Fruit fly (Drosophila melanogaster) whole organism, embryonic: ENCODE data around the gene EndoGI.
A peak's percentile ranks its signal among the peaks of the same experiment; 100 is the strongest.

ENCODE experiments used
- ATbp ChIP-seq: fragments of 200-800 bp; sonication (Bioruptor generic); optimal IDR thresholded peaks from 2 replicates; lab custom pipeline; 2017; ENCODE audit warnings: missing biosample characterization, mild to moderate bottlenecking, missing genetic modification characterization, missing genetic modification reagents
- Aef1 ChIP-seq: fragments of 200-800 bp; sonication (Bioruptor generic); IDR thresholded peaks from 3 replicates; pipeline ENCODE4 v1.3.6; 2022; ENCODE audit warnings: missing biosample characterization, missing genetic modification characterization
- B-H2 ChIP-seq: fragments of 200-800 bp; sonication (Bioruptor generic); optimal IDR thresholded peaks from 2 replicates; lab custom pipeline; 2018; ENCODE audit warnings: missing biosample characterization, mild to moderate bottlenecking, missing genetic modification characterization
- CG12391 ChIP-seq: fragments of 200-800 bp; sonication (Bioruptor generic); optimal IDR thresholded peaks from 3 replicates; lab custom pipeline; 2018; ENCODE audit warnings: missing biosample characterization, mild to moderate bottlenecking, missing genetic modification characterization, moderate library complexity
- CG14014 ChIP-seq: fragments of 200-800 bp; sonication (Bioruptor generic); IDR thresholded peaks from 2 replicates; pipeline ENCODE4 v1.3.6; 2022; ENCODE audit warnings: missing biosample characterization, missing genetic modification characterization
- CG14667 ChIP-seq: fragments of 200-800 bp; sonication (Bioruptor generic); IDR thresholded peaks from 2 replicates; pipeline ENCODE4 v1.3.6; 2022; ENCODE audit warnings: missing biosample characterization, missing genetic modification characterization
- CG15011 ChIP-seq: fragments of 200-800 bp; sonication (Bioruptor generic); optimal IDR thresholded peaks from 3 replicates; lab custom pipeline; 2018; ENCODE audit warnings: missing biosample characterization, mild to moderate bottlenecking, missing genetic modification characterization
- CG17186 ChIP-seq: fragments of 200-800 bp; sonication (Bioruptor generic); optimal IDR thresholded peaks from 3 replicates; lab custom pipeline; 2017; ENCODE audit warnings: missing biosample characterization, missing genetic modification reagents, missing genetic modification characterization
- CG17568 ChIP-seq: fragments of 200-800 bp; sonication (Bioruptor generic); optimal IDR thresholded peaks from 2 replicates; lab custom pipeline; 2018; ENCODE audit warnings: missing biosample characterization, mild to moderate bottlenecking, missing genetic modification characterization, moderate library complexity
- CG17829 ChIP-seq: fragments of 200-800 bp; optimal IDR thresholded peaks from 2 replicates; lab custom pipeline; 2019; ENCODE audit warnings: missing biosample characterization, mild to moderate bottlenecking, missing genetic modification characterization, moderate library complexity
- CG2116 ChIP-seq: fragments of 200-800 bp; sonication (Bioruptor generic); optimal IDR thresholded peaks from 3 replicates; lab custom pipeline; 2018; ENCODE audit warnings: missing biosample characterization, mild to moderate bottlenecking, missing genetic modification characterization
- CG2199 ChIP-seq: fragments of 200-800 bp; sonication (Bioruptor generic); IDR thresholded peaks from 3 replicates; pipeline ENCODE4 v1.3.6; 2022; ENCODE audit warnings: missing biosample characterization, missing genetic modification characterization
- CG2712 ChIP-seq: fragments of 200-800 bp; optimal IDR thresholded peaks from 3 replicates; lab custom pipeline; 2019; ENCODE audit warnings: missing biosample characterization, mild to moderate bottlenecking, missing genetic modification characterization, moderate library complexity
- CG30403 ChIP-seq: fragments of 200-800 bp; sonication (Bioruptor generic); optimal IDR thresholded peaks from 3 replicates; lab custom pipeline; 2016; ENCODE audit warnings: missing biosample characterization, missing genetic modification characterization
- CG32772 ChIP-seq: fragments of 200-800 bp; sonication (Bioruptor generic); IDR thresholded peaks from 2 replicates; pipeline ENCODE4 v1.3.6; 2022; ENCODE audit warnings: missing biosample characterization, missing genetic modification characterization
- CG6254 ChIP-seq: fragments of 200-800 bp; sonication (Bioruptor generic); optimal IDR thresholded peaks from 3 replicates; lab custom pipeline; 2017; ENCODE audit warnings: mild to moderate bottlenecking, missing biosample characterization, missing genetic modification reagents, missing genetic modification characterization
- CG7556 ChIP-seq: fragments of 200-800 bp; sonication (Bioruptor generic); optimal IDR thresholded peaks from 2 replicates; lab custom pipeline; 2017; ENCODE audit warnings: missing biosample characterization, mild to moderate bottlenecking, missing genetic modification characterization
- CHES-1-like ChIP-seq: fragments of 200-800 bp; sonication (Bioruptor generic); optimal IDR thresholded peaks from 2 replicates; lab custom pipeline; 2016; ENCODE audit warnings: missing biosample characterization, missing genetic modification characterization
- Doc3 ChIP-seq: fragments of 200-800 bp; sonication (Bioruptor generic); IDR thresholded peaks from 3 replicates; pipeline ENCODE4 v1.3.6; 2022; ENCODE audit warnings: missing biosample characterization, missing genetic modification characterization; ENCODE audit not compliant: partially characterized antibody
- Fer3 ChIP-seq: fragments of 200-800 bp; sonication (Bioruptor generic); optimal IDR thresholded peaks from 2 replicates; lab custom pipeline; 2018; ENCODE audit warnings: missing biosample characterization, mild to moderate bottlenecking, missing genetic modification characterization, moderate library complexity
- HmgZ ChIP-seq: fragments of 200-800 bp; sonication (Bioruptor generic); optimal IDR thresholded peaks from 2 replicates; lab custom pipeline; 2018; ENCODE audit warnings: missing biosample characterization, mild to moderate bottlenecking, missing genetic modification characterization
- Med ChIP-seq: fragments of 200-800 bp; sonication (Bioruptor generic); peaks from one replicate; lab custom pipeline; 2016; ENCODE audit warnings: missing biosample characterization, missing genetic modification characterization, mild to moderate bottlenecking, inconsistent platforms, moderate library complexity
- Myb ChIP-seq: fragments of 200-800 bp; sonication (Bioruptor generic); optimal IDR thresholded peaks from 2 replicates; lab custom pipeline; 2016; ENCODE audit warnings: missing biosample characterization, missing genetic modification characterization
- Six4 ChIP-seq: fragments of 200-800 bp; sonication (Bioruptor generic); optimal IDR thresholded peaks from 2 replicates; lab custom pipeline; 2016; ENCODE audit warnings: missing biosample characterization, missing genetic modification characterization
- Trl ChIP-seq, 3 experiments: fragments of >200 bp in 2 of 3; fragments of 200-800 bp in 1 of 3; sonication (Bioruptor generic) in 1 of 3; optimal IDR thresholded peaks; 2 replicates in 1 of 3; 3 replicates in 2 of 3; lab custom pipeline; 2016 to 2017; ENCODE audit warnings: missing biosample characterization in 1 of 3, missing genetic modification characterization in 1 of 3
- Xbp1 ChIP-seq: fragments of 200-800 bp; sonication (Bioruptor generic); optimal IDR thresholded peaks from 3 replicates; lab custom pipeline; 2016; ENCODE audit warnings: missing biosample characterization, mild to moderate bottlenecking, missing genetic modification characterization
- bab2 ChIP-seq: fragments of 200-800 bp; sonication (Bioruptor generic); optimal IDR thresholded peaks from 2 replicates; lab custom pipeline; 2016; ENCODE audit warnings: missing biosample characterization, missing genetic modification characterization
- bcd ChIP-seq: fragments of 200-800 bp; sonication (Bioruptor generic); optimal IDR thresholded peaks from 2 replicates; lab custom pipeline; 2017; ENCODE audit warnings: missing biosample characterization, mild to moderate bottlenecking, missing genetic modification characterization
- crc ChIP-seq: fragments of 200-800 bp; sonication (Bioruptor generic); optimal IDR thresholded peaks from 2 replicates; lab custom pipeline; 2016; ENCODE audit warnings: missing biosample characterization, missing genetic modification characterization
- crol ChIP-seq: fragments of 200-800 bp; sonication (Bioruptor generic); IDR thresholded peaks from 2 replicates; pipeline ENCODE4 v1.3.6; 2022; ENCODE audit warnings: missing biosample characterization, missing genetic modification characterization
- dimm ChIP-seq: fragments of 200-800 bp; sonication (Bioruptor generic); IDR thresholded peaks from 2 replicates; pipeline ENCODE4 v1.3.6; 2022; ENCODE audit warnings: missing biosample characterization, missing genetic modification characterization
- dysf ChIP-seq: fragments of 200-800 bp; sonication (Bioruptor generic); IDR thresholded peaks from 3 replicates; pipeline ENCODE4 v1.3.6; 2022; ENCODE audit warnings: missing biosample characterization, missing genetic modification characterization
- fd102C ChIP-seq: fragments of 200-800 bp; sonication (Bioruptor generic); optimal IDR thresholded peaks from 2 replicates; lab custom pipeline; 2018; ENCODE audit warnings: missing biosample characterization, mild to moderate bottlenecking, missing genetic modification characterization, moderate library complexity
- fu2 ChIP-seq: fragments of 200-800 bp; sonication (Bioruptor generic); optimal IDR thresholded peaks from 2 replicates; lab custom pipeline; 2016; ENCODE audit warnings: missing biosample characterization, missing genetic modification characterization
- grn ChIP-seq: fragments of 200-800 bp; sonication (Bioruptor generic); optimal IDR thresholded peaks from 3 replicates; lab custom pipeline; 2017; ENCODE audit warnings: missing biosample characterization, missing genetic modification characterization
- lbe ChIP-seq: fragments of 200-800 bp; sonication (Bioruptor generic); optimal IDR thresholded peaks from 2 replicates; lab custom pipeline; 2016; ENCODE audit warnings: missing biosample characterization, mild to moderate bottlenecking, missing genetic modification characterization
- nau ChIP-seq: fragments of 200-800 bp; sonication (Bioruptor generic); optimal IDR thresholded peaks from 3 replicates; lab custom pipeline; 2017; ENCODE audit warnings: missing biosample characterization, mild to moderate bottlenecking, missing genetic modification characterization, missing genetic modification reagents
- rib ChIP-seq: fragments of 200-800 bp; sonication (Bioruptor generic); IDR thresholded peaks from 2 replicates; pipeline ENCODE4 v1.3.6; 2022; ENCODE audit warnings: missing biosample characterization, missing genetic modification characterization
- schlank ChIP-seq: fragments of 200-800 bp; sonication (Bioruptor generic); optimal IDR thresholded peaks from 2 replicates; lab custom pipeline; 2018; ENCODE audit warnings: missing biosample characterization, mild to moderate bottlenecking, missing genetic modification characterization
- scrt ChIP-seq: fragments of 200-800 bp; sonication (Bioruptor generic); optimal IDR thresholded peaks from 2 replicates; lab custom pipeline; 2018; ENCODE audit warnings: missing biosample characterization, mild to moderate bottlenecking, missing genetic modification characterization, moderate library complexity
- shn ChIP-seq: fragments of 200-800 bp; sonication (Bioruptor generic); optimal IDR thresholded peaks from 3 replicates; lab custom pipeline; 2016; ENCODE audit warnings: missing biosample characterization, missing genetic modification characterization
- sqz ChIP-seq: fragments of 200-800 bp; sonication (Bioruptor generic); optimal IDR thresholded peaks from 3 replicates; lab custom pipeline; 2018; ENCODE audit warnings: missing biosample characterization, mild to moderate bottlenecking, missing genetic modification characterization
- stwl ChIP-seq: fragments of 200-800 bp; sonication (Bioruptor generic); optimal IDR thresholded peaks from 3 replicates; lab custom pipeline; 2018; ENCODE audit warnings: missing biosample characterization, mild to moderate bottlenecking, missing genetic modification characterization, moderate library complexity
- tgo ChIP-seq: fragments of 200-800 bp; sonication (Bioruptor generic); IDR thresholded peaks from 3 replicates; pipeline ENCODE4 v1.3.6; 2022; ENCODE audit warnings: missing biosample characterization, missing genetic modification characterization
- trem ChIP-seq: fragments of 200-800 bp; optimal IDR thresholded peaks from 3 replicates; lab custom pipeline; 2019; ENCODE audit warnings: missing biosample characterization, mild to moderate bottlenecking, missing genetic modification characterization, moderate library complexity
- trh ChIP-seq: fragments of 200-800 bp; sonication (Bioruptor generic); optimal IDR thresholded peaks from 2 replicates; lab custom pipeline; 2016; ENCODE audit warnings: missing biosample characterization, missing genetic modification characterization

EndoGI gene

DNA sequence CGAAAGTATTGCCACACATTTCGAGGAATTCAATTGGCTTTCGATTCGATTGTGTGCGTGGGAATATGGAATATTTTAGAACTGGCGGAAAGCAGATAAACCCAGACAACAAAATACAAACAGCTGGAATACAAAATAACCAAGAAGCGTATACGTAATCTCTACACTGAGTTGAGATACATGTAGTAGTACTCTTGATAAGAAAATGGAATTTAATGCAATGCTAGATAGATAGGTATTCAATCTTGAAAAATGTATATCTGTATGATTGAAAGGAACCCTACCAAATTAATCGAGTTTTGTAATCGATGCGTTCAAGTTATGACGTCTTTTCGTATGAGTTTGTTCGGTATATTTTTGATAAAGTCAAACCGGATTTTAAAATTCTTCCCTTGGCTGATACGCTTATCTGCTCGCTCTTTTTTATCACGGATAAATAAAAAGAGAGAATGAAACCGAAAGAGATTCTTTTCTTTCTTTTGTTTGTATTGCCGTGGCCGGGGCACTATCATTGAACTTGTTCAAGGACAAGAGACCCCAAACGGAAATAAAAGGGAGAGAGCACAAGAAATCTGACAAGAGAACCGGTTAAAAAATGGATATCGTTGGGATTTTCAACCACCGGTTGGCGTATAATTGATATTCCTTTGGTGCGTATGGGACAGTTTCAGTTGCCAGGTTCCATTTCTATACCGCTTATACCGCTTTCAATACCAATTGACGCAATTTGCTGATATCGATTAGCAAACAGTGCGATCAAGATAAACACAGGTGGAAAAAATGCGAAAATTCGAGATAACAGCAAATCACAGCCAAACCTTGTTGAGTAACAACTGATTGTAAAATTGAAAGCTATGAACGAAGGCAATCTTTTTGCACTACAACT lies 2.0 kb upstream of the EndoGI start (continued):
- TF ChIP-seq Six4 (GFP tag; lab: Kevin White, UChicago) = no peak
- no peak for TF ChIP-seq CG15011 (GFP tag; lab: Kevin White, UChicago)
- no peak for TF ChIP-seq CG6254 (GFP tag; lab: Kevin White, UChicago)
- TF ChIP-seq bcd (GFP tag; lab: Kevin White, UChicago) = no peak
- TF ChIP-seq tgo (GFP tag; lab: Robert Waterston, UW) = no peak
- TF ChIP-seq CG14014 (GFP tag; lab: Robert Waterston, UW) = no peak
- TF ChIP-seq CG14667 (GFP tag; lab: Robert Waterston, UW) = no peak
- no peak for TF ChIP-seq sqz (GFP tag; lab: Kevin White, UChicago)
- no peak for TF ChIP-seq CG17829 (tag; lab: Kevin White, UChicago)
- no peak for TF ChIP-seq Myb (GFP tag; lab: Kevin White, UChicago)
- no peak for TF ChIP-seq CG17186
- no peak for TF ChIP-seq Fer3 (tag; lab: Kevin White, UChicago)
- no peak for TF ChIP-seq crol (GFP tag; lab: Robert Waterston, UW)
- no peak for TF ChIP-seq shn (GFP tag; lab: Kevin White, UChicago)
- no peak for TF ChIP-seq dysf (GFP tag; lab: Robert Waterston, UW)
- no peak for TF ChIP-seq fd102C (GFP tag; lab: Kevin White, UChicago)
- peak; percentile 73; the same call in 1 of the 2 replicates for TF ChIP-seq rib (GFP tag; lab: Robert Waterston, UW)
- no peak for TF ChIP-seq ATbp (GFP tag; lab: Kevin White, UChicago)
- TF ChIP-seq grn (GFP tag; lab: Kevin White, UChicago) = peak; percentile 65
- TF ChIP-seq trh = no peak

DNA sequence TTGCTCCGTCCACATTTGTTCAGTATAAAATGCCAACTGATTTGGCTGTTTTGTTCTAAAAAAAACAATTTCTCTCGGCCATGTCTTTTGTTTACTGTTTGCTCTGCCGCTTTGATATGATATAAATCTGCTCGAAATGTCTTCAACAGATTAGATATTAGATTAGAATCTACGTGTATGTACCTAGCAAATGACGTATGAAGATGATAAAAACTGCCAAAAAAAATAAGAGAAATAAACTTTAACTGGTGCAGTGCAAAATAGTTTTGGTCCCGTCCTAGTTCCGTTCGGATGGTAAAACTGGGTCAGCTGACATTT lies 1.4 kb upstream of the EndoGI start:
- TF ChIP-seq nau (GFP tag; lab: Kevin White, UChicago) (no peak), rib (GFP tag; lab: Robert Waterston, UW) (no peak), grn (GFP tag; lab: Kevin White, UChicago) (peak; percentile 9), dimm (no peak), bab2 (GFP tag; lab: Kevin White, UChicago) (no peak), Med (GFP tag; lab: Kevin White, UChicago) (peak; percentile 68), CG32772 (no peak), CHES-1-like (GFP tag; lab: Kevin White, UChicago) (no peak), CG17568 (peak; percentile 14), Trl (optimal IDR thresholded peaks at IDR 0.05; lab: Kevin White, UChicago) (peak in 1 of 2 experiments; percentile 28), Trl (GFP tag; optimal IDR thresholded peaks at IDR 0.05; lab: Kevin White, UChicago) (no peak), CG2199 (GFP tag; lab: Robert Waterston, UW) (0 out of 3 replicates have a peak, but pooled peaks have one; percentile 2)

DNA sequence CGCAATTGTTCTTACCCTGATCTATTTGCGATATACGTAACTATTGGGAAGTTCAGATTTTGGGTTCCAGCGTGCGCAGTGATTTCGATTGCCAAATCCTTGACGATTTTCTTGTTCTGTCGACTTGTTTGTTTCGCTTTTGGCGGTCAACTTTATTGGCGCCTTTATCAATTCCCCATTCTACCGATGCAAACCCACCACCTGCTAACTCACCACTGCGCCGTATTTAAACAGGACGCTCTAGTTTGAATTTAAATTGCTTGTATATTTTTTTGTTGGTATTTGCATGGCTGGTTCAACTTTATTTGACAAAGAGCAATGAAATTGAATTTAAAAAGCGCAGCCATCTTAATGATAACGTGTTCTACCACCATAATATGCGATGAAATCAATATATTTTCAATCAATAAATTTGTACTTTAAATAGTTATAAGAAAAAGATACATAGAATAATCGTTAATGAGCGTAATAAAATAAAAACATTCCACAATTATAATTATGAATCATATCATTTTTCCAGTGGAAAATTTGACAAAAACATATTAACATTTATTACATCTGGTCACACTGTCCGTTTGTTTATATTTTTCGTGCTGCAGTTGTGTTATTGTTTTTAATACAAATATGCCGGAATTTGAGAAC lies 4.2 kb downstream of the EndoGI start, which contains the start of the genes twe and CG4935:
Gene twe, minus strand, starts transcription at position 302 of the 642 bp plus-strand sequence.
Gene CG4935, plus strand, starts transcription at position 566 of the 642 bp plus-strand sequence.
- peak; percentile 1 for TF ChIP-seq HmgZ (tag; lab: Kevin White, UChicago)
- no peak for TF ChIP-seq Doc3 (GFP tag; lab: Robert Waterston, UW)
- peak; percentile 46 for TF ChIP-seq stwl (tag; lab: Kevin White, UChicago)
- no peak for TF ChIP-seq lbe
- no peak for TF ChIP-seq fu2 (GFP tag; lab: Kevin White, UChicago)
- TF ChIP-seq crc (GFP tag; lab: Kevin White, UChicago) = no peak
- peak; percentile 48 for TF ChIP-seq Xbp1 (GFP tag; lab: Kevin White, UChicago)
- TF ChIP-seq CG7556 = peak; percentile 2
- peak; percentile 31 for TF ChIP-seq trem (tag; lab: Kevin White, UChicago)
- peak; percentile 16 for TF ChIP-seq CG30403 (GFP tag; lab: Kevin White, UChicago)
- TF ChIP-seq CG12391 (tag; lab: Kevin White, UChicago) = peak; percentile 18
- no peak for TF ChIP-seq Aef1
- no peak for TF ChIP-seq schlank
- no peak for TF ChIP-seq B-H2 (GFP tag; lab: Kevin White, UChicago)
- TF ChIP-seq CG2712 (tag; lab: Kevin White, UChicago) = peak; percentile 1
- no peak for TF ChIP-seq scrt
- peak; percentile 2 for TF ChIP-seq CG2116
